Fruit fly (Drosophila melanogaster) whole organism, embryonic: Measurements from ENCODE around the gene CG14017.

Experiments
- Abd-B ChIP-seq: fragments of 200-800 bp; sonication (Bioruptor generic); optimal IDR thresholded peaks from 2 replicates; lab custom pipeline; 2018; ENCODE audit warnings: missing biosample characterization, mild to moderate bottlenecking, missing genetic modification characterization, moderate library complexity
- Asciz ChIP-seq: fragments of 200-800 bp; sonication (Bioruptor generic); optimal IDR thresholded peaks from 2 replicates; lab custom pipeline; 2017; ENCODE audit warnings: missing biosample characterization, mild to moderate bottlenecking, missing genetic modification characterization, missing genetic modification reagents
- Bteb2 ChIP-seq: fragments of 200-800 bp; sonication (Bioruptor generic); optimal IDR thresholded peaks from 2 replicates; lab custom pipeline; 2016; ENCODE audit warnings: missing biosample characterization, missing genetic modification characterization
- CG1024 ChIP-seq: fragments of 200-800 bp; sonication (Bioruptor generic); IDR thresholded peaks from 2 replicates; pipeline ENCODE4 v1.3.6; 2022; ENCODE audit warnings: missing biosample characterization, missing genetic modification characterization
- CG10565 ChIP-seq: fragments of 200-800 bp; sonication (Bioruptor generic); optimal IDR thresholded peaks from 3 replicates; lab custom pipeline; 2016; ENCODE audit warnings: missing biosample characterization, mild to moderate bottlenecking, missing genetic modification characterization
- CG11504 ChIP-seq: fragments of 200-800 bp; sonication (Bioruptor generic); optimal IDR thresholded peaks from 3 replicates; lab custom pipeline; 2019; ENCODE audit warnings: missing biosample characterization, mild to moderate bottlenecking, missing genetic modification characterization, moderate library complexity
- CG12219 ChIP-seq: fragments of 200-800 bp; sonication (Bioruptor generic); optimal IDR thresholded peaks from 3 replicates; lab custom pipeline; 2018; ENCODE audit warnings: missing biosample characterization, mild to moderate bottlenecking, missing genetic modification characterization
- CG12744 ChIP-seq: fragments of 200-800 bp; sonication (Bioruptor generic); optimal IDR thresholded peaks from 2 replicates; lab custom pipeline; 2016; ENCODE audit warnings: missing biosample characterization, missing genetic modification characterization
- CG12942 ChIP-seq: fragments of 200-800 bp; sonication (Bioruptor generic); optimal IDR thresholded peaks from 3 replicates; lab custom pipeline; 2016; ENCODE audit warnings: missing biosample characterization, missing genetic modification characterization
- CG14860 ChIP-seq: fragments of 200-800 bp; sonication (Bioruptor generic); IDR thresholded peaks from 3 replicates; pipeline ENCODE4 v1.3.6; 2022; ENCODE audit warnings: missing biosample characterization, missing genetic modification characterization; ENCODE audit not compliant: partially characterized antibody
- CG15479 ChIP-seq: fragments of 200-800 bp; sonication (Bioruptor generic); optimal IDR thresholded peaks from 3 replicates; lab custom pipeline; 2019; ENCODE audit warnings: missing biosample characterization, mild to moderate bottlenecking, missing genetic modification characterization, moderate library complexity
- CG15601 ChIP-seq: fragments of 200-800 bp; sonication (Bioruptor generic); optimal IDR thresholded peaks from 3 replicates; lab custom pipeline; 2019; ENCODE audit warnings: missing biosample characterization, mild to moderate bottlenecking, missing genetic modification characterization, moderate library complexity
- CG15696 ChIP-seq: fragments of 200-800 bp; sonication (Bioruptor generic); optimal IDR thresholded peaks from 2 replicates; lab custom pipeline; 2019; ENCODE audit warnings: missing biosample characterization, mild to moderate bottlenecking, missing genetic modification characterization, moderate library complexity
- CG30020 ChIP-seq: fragments of 200-800 bp; optimal IDR thresholded peaks from 2 replicates; lab custom pipeline; 2019; ENCODE audit warnings: missing biosample characterization, mild to moderate bottlenecking, missing genetic modification characterization, moderate library complexity
- CG3065 ChIP-seq: fragments of 200-800 bp; sonication (Bioruptor generic); optimal IDR thresholded peaks from 2 replicates; lab custom pipeline; 2016; ENCODE audit warnings: missing biosample characterization, missing genetic modification characterization
- CG31388 ChIP-seq: fragments of 200-800 bp; sonication (Bioruptor generic); optimal IDR thresholded peaks from 2 replicates; lab custom pipeline; 2016; ENCODE audit warnings: missing biosample characterization, missing genetic modification characterization
- CG3407 ChIP-seq: fragments of 200-800 bp; sonication (Bioruptor generic); optimal IDR thresholded peaks from 2 replicates; lab custom pipeline; 2018; ENCODE audit warnings: missing biosample characterization, mild to moderate bottlenecking, missing genetic modification characterization
- CG3726 ChIP-seq: fragments of 200-800 bp; sonication (Bioruptor generic); IDR thresholded peaks from 3 replicates; pipeline ENCODE4, ENCODE4 v1.3.6; 2022; ENCODE audit warnings: missing biosample characterization, missing genetic modification characterization
- CG3995 ChIP-seq: fragments of 200-800 bp; sonication (Bioruptor generic); optimal IDR thresholded peaks from 3 replicates; lab custom pipeline; 2016; ENCODE audit warnings: missing biosample characterization, missing genetic modification characterization
- CG8290 ChIP-seq, 3 experiments: fragments of 200-800 bp; sonication (Bioruptor generic); optimal IDR thresholded peaks; 2 replicates each; lab custom pipeline; 2016 to 2019; ENCODE audit warnings: missing biosample characterization in 3 of 3, missing genetic modification characterization in 3 of 3, mild to moderate bottlenecking in 2 of 3, moderate library complexity in 1 of 3
- CG9609 ChIP-seq: fragments of 200-800 bp; sonication (Bioruptor generic); optimal IDR thresholded peaks from 3 replicates; lab custom pipeline; 2016; ENCODE audit warnings: missing biosample characterization, missing genetic modification characterization
- CHES-1-like ChIP-seq: fragments of 200-800 bp; sonication (Bioruptor generic); optimal IDR thresholded peaks from 2 replicates; lab custom pipeline; 2016; ENCODE audit warnings: missing biosample characterization, missing genetic modification characterization
- Dfd ChIP-seq, 2 experiments: fragments of >200 bp; optimal IDR thresholded peaks; 2 replicates each; lab custom pipeline; 2017; ENCODE audit warnings: missing biosample characterization in 2 of 2, missing genetic modification characterization in 2 of 2
- Dll ChIP-seq: fragments of 200-800 bp; sonication (Bioruptor generic); IDR thresholded peaks from 4 replicates; pipeline ENCODE4 v1.3.6; 2022; ENCODE audit warnings: missing biosample characterization, missing genetic modification characterization; ENCODE audit not compliant: partially characterized antibody
- Doc2 ChIP-seq: fragments of 200-800 bp; sonication (Bioruptor generic); IDR thresholded peaks from 2 replicates; pipeline ENCODE4 v1.3.6; 2022; ENCODE audit warnings: missing biosample characterization, missing genetic modification characterization
- Gug ChIP-seq: fragments of 200-800 bp; sonication (Bioruptor generic); IDR thresholded peaks from 4 replicates; pipeline ENCODE4 v1.3.6; 2022; ENCODE audit warnings: missing biosample characterization, missing genetic modification characterization
- HmgD ChIP-seq: fragments of 200-800 bp; sonication (Bioruptor generic); optimal IDR thresholded peaks from 3 replicates; lab custom pipeline; 2016; ENCODE audit warnings: missing biosample characterization, missing genetic modification characterization
- Hmr ChIP-seq: fragments of 200-800 bp; sonication (Bioruptor generic); optimal IDR thresholded peaks from 3 replicates; lab custom pipeline; 2017; ENCODE audit warnings: mild to moderate bottlenecking, missing biosample characterization, missing genetic modification reagents, missing genetic modification characterization
- NC2α ChIP-seq: fragments of 200-800 bp; sonication (Bioruptor generic); optimal IDR thresholded peaks from 2 replicates; lab custom pipeline; 2016; ENCODE audit warnings: missing biosample characterization, missing genetic modification characterization
- Poxn ChIP-seq: fragments of 200-800 bp; sonication (Bioruptor generic); IDR thresholded peaks from 2 replicates; pipeline ENCODE4 v1.3.6; 2022; ENCODE audit warnings: missing biosample characterization, missing genetic modification characterization
- al ChIP-seq: fragments of 200-800 bp; sonication (Bioruptor generic); IDR thresholded peaks from 2 replicates; pipeline ENCODE4 v1.3.6; 2022; ENCODE audit warnings: missing biosample characterization, missing genetic modification characterization
- bab2 ChIP-seq: fragments of 200-800 bp; sonication (Bioruptor generic); optimal IDR thresholded peaks from 2 replicates; lab custom pipeline; 2016; ENCODE audit warnings: missing biosample characterization, missing genetic modification characterization
- cg ChIP-seq: fragments of 200-800 bp; sonication (Bioruptor generic); optimal IDR thresholded peaks from 3 replicates; lab custom pipeline; 2019; ENCODE audit warnings: missing biosample characterization, mild to moderate bottlenecking, missing genetic modification characterization, moderate library complexity
- chinmo ChIP-seq: fragments of 200-800 bp; sonication (Bioruptor generic); IDR thresholded peaks from 4 replicates; pipeline ENCODE4 v1.3.6; 2022; ENCODE audit warnings: missing biosample characterization, missing genetic modification characterization; ENCODE audit not compliant: partially characterized antibody
- cwo ChIP-seq: fragments of 200-800 bp; sonication (Bioruptor generic); optimal IDR thresholded peaks from 3 replicates; lab custom pipeline; 2017; ENCODE audit warnings: missing biosample characterization, missing genetic modification characterization, mild to moderate bottlenecking, moderate library complexity, missing genetic modification reagents
- dmrt99B ChIP-seq: fragments of 200-800 bp; sonication (Bioruptor generic); optimal IDR thresholded peaks from 2 replicates; lab custom pipeline; 2018; ENCODE audit warnings: missing biosample characterization, mild to moderate bottlenecking, missing genetic modification characterization, moderate library complexity
- emc ChIP-seq: fragments of 200-800 bp; sonication (Bioruptor generic); optimal IDR thresholded peaks from 2 replicates; lab custom pipeline; 2016; ENCODE audit warnings: missing biosample characterization, missing genetic modification characterization
- fd102C ChIP-seq: fragments of 200-800 bp; sonication (Bioruptor generic); optimal IDR thresholded peaks from 2 replicates; lab custom pipeline; 2018; ENCODE audit warnings: missing biosample characterization, mild to moderate bottlenecking, missing genetic modification characterization, moderate library complexity
- gfzf ChIP-seq: fragments of 200-800 bp; sonication (Bioruptor generic); optimal IDR thresholded peaks from 2 replicates; lab custom pipeline; 2016; ENCODE audit warnings: missing biosample characterization, mild to moderate bottlenecking, missing genetic modification characterization, moderate library complexity
- hb ChIP-seq: fragments of 200-800 bp; sonication (Bioruptor generic); IDR thresholded peaks from 3 replicates; pipeline ENCODE4 v1.3.6; 2022; ENCODE audit warnings: missing biosample characterization, missing genetic modification characterization; ENCODE audit not compliant: partially characterized antibody
- her ChIP-seq: fragments of 200-800 bp; sonication (Bioruptor generic); optimal IDR thresholded peaks from 2 replicates; lab custom pipeline; 2016; ENCODE audit warnings: missing biosample characterization, missing genetic modification characterization
- ind ChIP-seq: fragments of 200-800 bp; sonication (Bioruptor generic); optimal IDR thresholded peaks from 3 replicates; lab custom pipeline; 2016; ENCODE audit warnings: missing biosample characterization, missing genetic modification characterization
- lmd ChIP-seq: fragments of 200-800 bp; sonication (Bioruptor generic); IDR thresholded peaks from 2 replicates; pipeline ENCODE4 v1.3.6; 2022; ENCODE audit warnings: missing biosample characterization, missing genetic modification characterization
- maf-S ChIP-seq: fragments of 200-800 bp; sonication (Bioruptor generic); optimal IDR thresholded peaks from 2 replicates; lab custom pipeline; 2016; ENCODE audit warnings: missing biosample characterization, missing genetic modification characterization
- org-1 ChIP-seq: fragments of 200-800 bp; sonication (Bioruptor generic); optimal IDR thresholded peaks from 2 replicates; lab custom pipeline; 2017; ENCODE audit warnings: missing biosample characterization, missing genetic modification characterization
- otp ChIP-seq: fragments of 200-800 bp; sonication (Bioruptor generic); IDR thresholded peaks from 3 replicates; pipeline ENCODE4, ENCODE4 v1.3.6; 2022; ENCODE audit warnings: missing biosample characterization, missing genetic modification characterization
- psq ChIP-seq: fragments of 200-800 bp; sonication (Bioruptor generic); optimal IDR thresholded peaks from 2 replicates; lab custom pipeline; 2017; ENCODE audit warnings: missing biosample characterization, missing genetic modification characterization
- sens-2 ChIP-seq: fragments of 200-800 bp; sonication (Bioruptor generic); IDR thresholded peaks from 2 replicates; pipeline ENCODE4 v1.3.6; 2022; ENCODE audit warnings: missing biosample characterization, missing genetic modification characterization
- sim ChIP-seq: fragments of 200-800 bp; sonication (Bioruptor generic); IDR thresholded peaks from 2 replicates; pipeline ENCODE4 v1.3.6; 2022; ENCODE audit warnings: missing biosample characterization, missing genetic modification characterization
- zen ChIP-seq: fragments of 200-800 bp; sonication (Bioruptor generic); optimal IDR thresholded peaks from 3 replicates; lab custom pipeline; 2018; ENCODE audit warnings: missing biosample characterization, mild to moderate bottlenecking, missing genetic modification characterization, moderate library complexity
- zfh1 ChIP-seq: fragments of 200-800 bp; sonication (Bioruptor generic); IDR thresholded peaks from 3 replicates; pipeline ENCODE4 v1.3.6; 2022; ENCODE audit warnings: missing biosample characterization, missing genetic modification characterization

Gene CG14017

dm6 chr2L:5569503-5569902 lies 15.8 kb downstream of the CG14017 start (continued):
- no peak for TF ChIP-seq CG8290 (GFP tag; optimal IDR thresholded peaks at IDR 0.05; lab: Kevin White, UChicago)
- no peak for TF ChIP-seq CG8290 (tag; optimal IDR thresholded peaks at IDR 0.05; lab: Kevin White, UChicago)
- TF ChIP-seq Dll (GFP tag; lab: Robert Waterston, UW) = no peak
- TF ChIP-seq lmd (GFP tag; lab: Robert Waterston, UW) = peak; percentile 46; the same call in 1 of the 2 replicates
- no peak for TF ChIP-seq Bteb2 (GFP tag; lab: Kevin White, UChicago)
- no peak for TF ChIP-seq org-1 (GFP tag; lab: Kevin White, UChicago)
- TF ChIP-seq Poxn (GFP tag; lab: Robert Waterston, UW) = no peak
- TF ChIP-seq CG12942 (GFP tag; lab: Kevin White, UChicago) = no peak
- no peak for TF ChIP-seq gfzf (GFP tag; lab: Kevin White, UChicago)
- no peak for TF ChIP-seq HmgD (GFP tag; lab: Kevin White, UChicago)
- TF ChIP-seq cg (GFP tag; lab: Kevin White, UChicago) = peak; percentile 7
- no peak for TF ChIP-seq CG12744 (GFP tag; lab: Kevin White, UChicago)
- TF ChIP-seq CHES-1-like (GFP tag; lab: Kevin White, UChicago) = no peak
- peak; percentile 52 for TF ChIP-seq CG11504 (tag; lab: Kevin White, UChicago)
- TF ChIP-seq otp (GFP tag; lab: Robert Waterston, UW) = no peak
- no peak for TF ChIP-seq CG3065 (GFP tag; lab: Kevin White, UChicago)
- no peak for TF ChIP-seq maf-S (GFP tag; lab: Kevin White, UChicago)
- TF ChIP-seq CG3407 (GFP tag; lab: Kevin White, UChicago) = no peak
- TF ChIP-seq NC2α = no peak
- no peak for TF ChIP-seq CG12219 (GFP tag; lab: Kevin White, UChicago)
- no peak for TF ChIP-seq bab2 (GFP tag; lab: Kevin White, UChicago)
- peak; percentile 49 for TF ChIP-seq dmrt99B
- TF ChIP-seq CG3995 (GFP tag; lab: Kevin White, UChicago) = no peak
- no peak for TF ChIP-seq CG31388 (GFP tag; lab: Kevin White, UChicago)
- TF ChIP-seq cwo (GFP tag; lab: Kevin White, UChicago) = peak; percentile 18
- no peak for TF ChIP-seq sim (GFP tag; lab: Robert Waterston, UW)
- peak; percentile 22 for TF ChIP-seq Abd-B
- TF ChIP-seq sens-2 = no peak
- TF ChIP-seq Hmr (GFP tag; lab: Kevin White, UChicago) = peak; percentile 38
- no peak for TF ChIP-seq hb (GFP tag; lab: Robert Waterston, UW)
- TF ChIP-seq al (GFP tag; lab: Robert Waterston, UW) = 0 out of 2 replicates have a peak, but pooled peaks have one; percentile 10
- peak; percentile 27 for TF ChIP-seq ind (GFP tag; lab: Kevin White, UChicago)
- no peak for TF ChIP-seq psq
- TF ChIP-seq Dfd (GFP tag; optimal IDR thresholded peaks at IDR 0.05; lab: Kevin White, UChicago) = no peak
- TF ChIP-seq zen (tag; lab: Kevin White, UChicago) = no peak
- TF ChIP-seq CG1024 (GFP tag; lab: Robert Waterston, UW) = no peak
- no peak for TF ChIP-seq CG3726 (GFP tag; lab: Robert Waterston, UW)
- no peak for TF ChIP-seq CG14860 (GFP tag; lab: Robert Waterston, UW)
- TF ChIP-seq fd102C = no peak
- TF ChIP-seq Doc2 = 0 out of 2 replicates have a peak, but pooled peaks have one; percentile 13
- TF ChIP-seq Asciz (GFP tag; lab: Kevin White, UChicago) = no peak
- no peak for TF ChIP-seq CG15479
- no peak for TF ChIP-seq CG30020
- TF ChIP-seq CG15696 (tag; lab: Kevin White, UChicago) = no peak
- TF ChIP-seq her (GFP tag; lab: Kevin White, UChicago) = no peak
- TF ChIP-seq Gug (GFP tag; lab: Robert Waterston, UW) = 0 out of 4 replicates have a peak, but pooled peaks have one; percentile 17
- no peak for TF ChIP-seq chinmo (GFP tag; lab: Robert Waterston, UW)
- TF ChIP-seq emc (GFP tag; lab: Kevin White, UChicago) = no peak
- no peak for TF ChIP-seq CG9609 (GFP tag; lab: Kevin White, UChicago)
- no peak for TF ChIP-seq CG15601 (tag; lab: Kevin White, UChicago)
- TF ChIP-seq zfh1 (GFP tag; lab: Robert Waterston, UW) = 0 out of 3 replicates have a peak, but pooled peaks have one; percentile 46
- TF ChIP-seq CG10565 (GFP tag; lab: Kevin White, UChicago) = no peak
